Fruit fly (Drosophila melanogaster): ENCODE measurements around the gene CG13358.

The CG13358 gene

dm6 chrX:796397-796989 is 8.2 kb downstream of the CG13358 start (continued):
- TF ChIP-seq CG8924 (tag; optimal IDR thresholded peaks at IDR 0.05) (peak; percentile 10), Opbp (GFP tag; IDR thresholded peaks at IDR 0.05; ENCODE audit: partially characterized antibody) (peak; percentile 94), CG3995 (GFP tag; optimal IDR thresholded peaks at IDR 0.05) (no peak), CG1647 (GFP tag; optimal IDR thresholded peaks at IDR 0.05) (no peak), cad (GFP tag; optimal IDR thresholded peaks at IDR 0.05) (no peak), fd102C (GFP tag; optimal IDR thresholded peaks at IDR 0.05) (no peak), MTF-1 (GFP tag; optimal IDR thresholded peaks at IDR 0.05; ENCODE audit: borderline replicate concordance) (no peak), Taf1 (GFP tag; IDR thresholded peaks at IDR 0.05) (no peak), odd (GFP tag; optimal IDR thresholded peaks at IDR 0.05) (no peak), CG11398 (GFP tag; optimal IDR thresholded peaks at IDR 0.05) (no peak), CG6272 (GFP tag; IDR thresholded peaks at IDR 0.05) (0 out of 2 replicates have a peak, but pooled peaks have one; percentile 31), Eip74EF (GFP tag; optimal IDR thresholded peaks at IDR 0.05) (no peak), jumu (GFP tag; optimal IDR thresholded peaks at IDR 0.05) (no peak), Dref (GFP tag; IDR thresholded peaks at IDR 0.05) (no peak), Chrac-16 (GFP tag; optimal IDR thresholded peaks at IDR 0.05) (no peak), Sry-β (GFP tag; optimal IDR thresholded peaks at IDR 0.05) (peak; percentile 96), crol (GFP tag; IDR thresholded peaks at IDR 0.05) (no peak), pnt (GFP tag; optimal IDR thresholded peaks at IDR 0.05) (no peak), Doc2 (GFP tag; IDR thresholded peaks at IDR 0.05) (no peak), CG7271 (tag; optimal IDR thresholded peaks at IDR 0.05) (no peak), CG15696 (tag; optimal IDR thresholded peaks at IDR 0.05) (no peak), org-1 (GFP tag; optimal IDR thresholded peaks at IDR 0.05) (no peak), knrl (GFP tag; IDR thresholded peaks at IDR 0.05; ENCODE audit: partially characterized antibody) (peak; percentile 88), dpn (GFP tag; optimal IDR thresholded peaks at IDR 0.05) (peak in 1 of 2 experiments; percentile 32), ac (GFP tag; optimal IDR thresholded peaks at IDR 0.05) (no peak), Ravus (GFP tag; IDR thresholded peaks at IDR 0.05) (no peak), mirr (GFP tag; optimal IDR thresholded peaks at IDR 0.05) (peak; percentile 30), gro (GFP tag; optimal IDR thresholded peaks at IDR 0.05) (no peak), CG43689 (GFP tag; IDR thresholded peaks at IDR 0.05) (no peak), CG10462 (GFP tag; optimal IDR thresholded peaks at IDR 0.05) (peak; percentile 89), CG16863 (GFP tag; optimal IDR thresholded peaks at IDR 0.05) (no peak), hbn (GFP tag; IDR thresholded peaks at IDR 0.05; ENCODE audit: partially characterized antibody) (peak; percentile 99), CG4820 (GFP tag; optimal IDR thresholded peaks at IDR 0.05) (no peak), Lpt (GFP tag; optimal IDR thresholded peaks at IDR 0.05) (no peak), Bdp1 (GFP tag; optimal IDR thresholded peaks at IDR 0.05) (no peak), ftz-f1 (GFP tag; optimal IDR thresholded peaks at IDR 0.05) (peak; percentile 15), D19B (GFP tag; optimal IDR thresholded peaks at IDR 0.05) (no peak), CG7786 (GFP tag; optimal IDR thresholded peaks at IDR 0.05) (no peak), HLH4C (GFP tag; IDR thresholded peaks at IDR 0.05; ENCODE audit: partially characterized antibody) (peak; percentile 89), caup (GFP tag; optimal IDR thresholded peaks at IDR 0.05; ENCODE audit: severe bottlenecking) (no peak), CG9817 (tag; optimal IDR thresholded peaks at IDR 0.05) (no peak), slp2 (GFP tag; optimal IDR thresholded peaks at IDR 0.05) (no peak), CG9215 (GFP tag; IDR thresholded peaks at IDR 0.05) (no peak), CG17802 (tag; optimal IDR thresholded peaks at IDR 0.05) (no peak), CG9727 (GFP tag; optimal IDR thresholded peaks at IDR 0.05) (peak; percentile 2), dm (GFP tag; optimal IDR thresholded peaks at IDR 0.05) (peak; percentile 51), CG11456 (GFP tag; IDR thresholded peaks at IDR 0.05) (peak; percentile 61; the same call in 1 of the 3 replicates), chif (GFP tag; optimal IDR thresholded peaks at IDR 0.05) (no peak), crp (GFP tag; optimal IDR thresholded peaks at IDR 0.05) (peak; percentile 10 to 82), CG10979 (tag; optimal IDR thresholded peaks at IDR 0.05) (peak; percentile 6), Hr39 (optimal IDR thresholded peaks at IDR 0.05) (no peak)

All from whole organism, embryonic.